Fruit fly (Drosophila melanogaster) whole organism, embryonic: ENCODE data around the gene Phyhd1.

ENCODE experiments used
- ems ChIP-seq: fragments of 200-800 bp; sonication (Bioruptor generic); optimal IDR thresholded peaks from 3 replicates; lab custom pipeline; 2016; ENCODE audit warnings: missing biosample characterization, missing genetic modification characterization
- tap ChIP-seq: fragments of 200-800 bp; optimal IDR thresholded peaks from 3 replicates; lab custom pipeline; 2019; ENCODE audit warnings: missing biosample characterization, mild to moderate bottlenecking, missing genetic modification characterization, moderate library complexity

- TF ChIP-seq ems (GFP tag; lab: Kevin White, UChicago) (no peak), tap (tag; lab: Kevin White, UChicago) (no peak)
These were observed 33.6 kb downstream of the Phyhd1 start for dm6 chr3R:10647171-10647570.
